Fruit fly (Drosophila melanogaster) whole organism, embryonic: ENCODE measurements around the gene dpr20.

Experiments used
- Abd-B ChIP-seq: fragments of 200-800 bp; sonication (Bioruptor generic); optimal IDR thresholded peaks from 2 replicates; lab custom pipeline; 2018; ENCODE audit warnings: missing biosample characterization, mild to moderate bottlenecking, missing genetic modification characterization, moderate library complexity
- Atf6 ChIP-seq: fragments of 200-800 bp; sonication (Bioruptor generic); IDR thresholded peaks from 2 replicates; pipeline ENCODE4 v1.3.6; 2022; ENCODE audit warnings: missing biosample characterization, missing genetic modification characterization
- Bgb ChIP-seq: fragments of 200-800 bp; sonication (Bioruptor generic); IDR thresholded peaks from 2 replicates; pipeline ENCODE4 v1.3.6; 2022; ENCODE audit warnings: missing biosample characterization, missing genetic modification characterization; ENCODE audit not compliant: partially characterized antibody
- BtbVII ChIP-seq: fragments of 200-800 bp; sonication (Bioruptor generic); optimal IDR thresholded peaks from 3 replicates; lab custom pipeline; 2017; ENCODE audit warnings: missing biosample characterization, mild to moderate bottlenecking, missing genetic modification characterization
- CG11696 ChIP-seq: fragments of 200-800 bp; sonication (Bioruptor generic); IDR thresholded peaks from 2 replicates; pipeline ENCODE4 v1.3.6; 2022; ENCODE audit warnings: missing biosample characterization, missing genetic modification characterization
- CG11723 ChIP-seq: fragments of 200-800 bp; sonication (Bioruptor generic); optimal IDR thresholded peaks from 2 replicates; lab custom pipeline; 2017; ENCODE audit warnings: missing biosample characterization, mild to moderate bottlenecking, missing genetic modification characterization
- CG12299 ChIP-seq: fragments of 200-800 bp; sonication (Bioruptor generic); optimal IDR thresholded peaks from 2 replicates; lab custom pipeline; 2018; ENCODE audit warnings: missing biosample characterization, mild to moderate bottlenecking, missing genetic modification characterization
- CG13287 ChIP-seq: fragments of 200-800 bp; sonication (Bioruptor generic); IDR thresholded peaks from 2 replicates; pipeline ENCODE4 v1.3.6; 2022; ENCODE audit warnings: missing biosample characterization, missing genetic modification characterization; ENCODE audit not compliant: partially characterized antibody
- CG14860 ChIP-seq: fragments of 200-800 bp; sonication (Bioruptor generic); IDR thresholded peaks from 3 replicates; pipeline ENCODE4 v1.3.6; 2022; ENCODE audit warnings: missing biosample characterization, missing genetic modification characterization; ENCODE audit not compliant: partially characterized antibody
- CG17802 ChIP-seq: fragments of 200-800 bp; sonication (Bioruptor generic); optimal IDR thresholded peaks from 2 replicates; lab custom pipeline; 2018; ENCODE audit warnings: missing biosample characterization, mild to moderate bottlenecking, missing genetic modification characterization, moderate library complexity
- CG17829 ChIP-seq: fragments of 200-800 bp; optimal IDR thresholded peaks from 2 replicates; lab custom pipeline; 2019; ENCODE audit warnings: missing biosample characterization, mild to moderate bottlenecking, missing genetic modification characterization, moderate library complexity
- CG18764 ChIP-seq: fragments of 200-800 bp; sonication (Bioruptor generic); optimal IDR thresholded peaks from 3 replicates; lab custom pipeline; 2016; ENCODE audit warnings: missing biosample characterization, missing genetic modification characterization
- CG32772 ChIP-seq: fragments of 200-800 bp; sonication (Bioruptor generic); IDR thresholded peaks from 2 replicates; pipeline ENCODE4 v1.3.6; 2022; ENCODE audit warnings: missing biosample characterization, missing genetic modification characterization
- CG3281 ChIP-seq: fragments of 200-800 bp; sonication (Bioruptor generic); optimal IDR thresholded peaks from 3 replicates; lab custom pipeline; 2017; ENCODE audit warnings: missing biosample characterization, mild to moderate bottlenecking, missing genetic modification characterization
- CG34376 ChIP-seq: fragments of 200-800 bp; sonication (Bioruptor generic); optimal IDR thresholded peaks from 2 replicates; lab custom pipeline; 2018; ENCODE audit warnings: missing biosample characterization, mild to moderate bottlenecking, missing genetic modification characterization
- CG8089 ChIP-seq: fragments of 200-800 bp; sonication (Bioruptor generic); optimal IDR thresholded peaks from 3 replicates; lab custom pipeline; 2016; ENCODE audit warnings: missing biosample characterization, missing genetic modification characterization
- CG8924 ChIP-seq: fragments of 200-800 bp; optimal IDR thresholded peaks from 3 replicates; lab custom pipeline; 2019; ENCODE audit warnings: missing biosample characterization, mild to moderate bottlenecking, missing genetic modification characterization, moderate library complexity
- CG9797 ChIP-seq: fragments of 200-800 bp; sonication (Bioruptor generic); optimal IDR thresholded peaks from 3 replicates; lab custom pipeline; 2018; ENCODE audit warnings: missing biosample characterization, mild to moderate bottlenecking, missing genetic modification characterization
- CTCF ChIP-seq: fragments of 200-800 bp; sonication (Bioruptor generic); optimal IDR thresholded peaks from 2 replicates; lab custom pipeline; 2017; ENCODE audit warnings: missing biosample characterization, mild to moderate bottlenecking, missing genetic modification characterization, moderate library complexity
- Camta ChIP-seq: fragments of 200-800 bp; sonication (Bioruptor generic); optimal IDR thresholded peaks from 2 replicates; lab custom pipeline; 2016; ENCODE audit warnings: missing biosample characterization, missing genetic modification characterization
- CkIIα-i1 ChIP-seq: fragments of 200-800 bp; sonication (Bioruptor generic); IDR thresholded peaks from 2 replicates; pipeline ENCODE4 v1.3.6; 2022; ENCODE audit warnings: missing biosample characterization, missing genetic modification characterization
- Elba2 ChIP-seq: fragments of 200-800 bp; sonication (Bioruptor generic); optimal IDR thresholded peaks from 3 replicates; lab custom pipeline; 2016; ENCODE audit warnings: missing biosample characterization, missing genetic modification characterization
- Gsc ChIP-seq: fragments of 200-800 bp; sonication (Bioruptor generic); IDR thresholded peaks from 2 replicates; pipeline ENCODE4 v1.3.6; 2022; ENCODE audit warnings: missing biosample characterization, missing genetic modification characterization
- HLH54F ChIP-seq: fragments of 200-800 bp; sonication (Bioruptor generic); optimal IDR thresholded peaks from 3 replicates; lab custom pipeline; 2016; ENCODE audit warnings: missing biosample characterization, missing genetic modification characterization
- HLHmδ ChIP-seq: fragments of 200-800 bp; sonication (Bioruptor generic); optimal IDR thresholded peaks from 2 replicates; lab custom pipeline; 2018; ENCODE audit warnings: missing biosample characterization, mild to moderate bottlenecking, missing genetic modification characterization, moderate library complexity
- Optix ChIP-seq: fragments of 200-800 bp; sonication (Bioruptor generic); IDR thresholded peaks from 3 replicates; pipeline ENCODE4 v1.3.6; 2022; ENCODE audit warnings: missing biosample characterization, missing genetic modification characterization
- Tbp ChIP-seq: fragments of >200 bp; optimal IDR thresholded peaks from 2 replicates; lab custom pipeline; 2018; ENCODE audit warnings: missing biosample characterization, missing genetic modification characterization
- Vsx1 ChIP-seq: fragments of 200-800 bp; sonication (Bioruptor generic); optimal IDR thresholded peaks from 2 replicates; lab custom pipeline; 2017; ENCODE audit warnings: missing biosample characterization, mild to moderate bottlenecking, missing genetic modification characterization, missing genetic modification reagents
- ash1 ChIP-seq: fragments of 200-800 bp; sonication (Bioruptor generic); optimal IDR thresholded peaks from 2 replicates; lab custom pipeline; 2018; ENCODE audit warnings: missing biosample characterization, mild to moderate bottlenecking, missing genetic modification characterization
- az2 ChIP-seq: fragments of 200-800 bp; sonication (Bioruptor generic); optimal IDR thresholded peaks from 3 replicates; lab custom pipeline; 2016; ENCODE audit warnings: missing biosample characterization, missing genetic modification characterization
- bigmax ChIP-seq: fragments of 200-800 bp; sonication (Bioruptor generic); optimal IDR thresholded peaks from 2 replicates; lab custom pipeline; 2018; ENCODE audit warnings: missing biosample characterization, mild to moderate bottlenecking, missing genetic modification characterization
- croc ChIP-seq: fragments of 200-800 bp; sonication (Bioruptor generic); conservative IDR thresholded peaks from 3 replicates; pipeline ENCODE4 v1.3.6; 2022; ENCODE audit warnings: missing biosample characterization, missing genetic modification characterization
- dysf ChIP-seq: fragments of 200-800 bp; sonication (Bioruptor generic); IDR thresholded peaks from 3 replicates; pipeline ENCODE4 v1.3.6; 2022; ENCODE audit warnings: missing biosample characterization, missing genetic modification characterization
- hkb ChIP-seq, 2 experiments: fragments of 200-800 bp in 1 of 2; fragments of >200 bp in 1 of 2; sonication (Bioruptor generic) in 1 of 2; IDR thresholded peaks in 1 of 2; optimal IDR thresholded peaks in 1 of 2; 2 replicates each; pipeline versions ENCODE4 v1.3.6 to Lab custom; 2017 to 2022; ENCODE audit warnings: missing biosample characterization in 1 of 2, missing genetic modification characterization in 1 of 2
- inv ChIP-seq: fragments of 200-800 bp; sonication (Bioruptor generic); IDR thresholded peaks from 2 replicates; pipeline ENCODE4 v1.3.6; 2022; ENCODE audit warnings: missing biosample characterization, missing genetic modification characterization; ENCODE audit not compliant: partially characterized antibody
- maf-S ChIP-seq: fragments of 200-800 bp; sonication (Bioruptor generic); optimal IDR thresholded peaks from 2 replicates; lab custom pipeline; 2016; ENCODE audit warnings: missing biosample characterization, missing genetic modification characterization
- nau ChIP-seq: fragments of 200-800 bp; sonication (Bioruptor generic); optimal IDR thresholded peaks from 3 replicates; lab custom pipeline; 2017; ENCODE audit warnings: missing biosample characterization, mild to moderate bottlenecking, missing genetic modification characterization, missing genetic modification reagents
- sens-2 ChIP-seq: fragments of 200-800 bp; sonication (Bioruptor generic); IDR thresholded peaks from 2 replicates; pipeline ENCODE4 v1.3.6; 2022; ENCODE audit warnings: missing biosample characterization, missing genetic modification characterization
- shn ChIP-seq: fragments of 200-800 bp; sonication (Bioruptor generic); optimal IDR thresholded peaks from 3 replicates; lab custom pipeline; 2016; ENCODE audit warnings: missing biosample characterization, missing genetic modification characterization
- slou ChIP-seq: fragments of 200-800 bp; sonication (Bioruptor generic); optimal IDR thresholded peaks from 3 replicates; lab custom pipeline; 2016; ENCODE audit warnings: missing biosample characterization, missing genetic modification characterization
- sob ChIP-seq: fragments of 200-800 bp; sonication (Bioruptor generic); IDR thresholded peaks from 2 replicates; pipeline ENCODE4 v1.3.6; 2022; ENCODE audit warnings: missing biosample characterization, missing genetic modification characterization
- sug ChIP-seq: fragments of 200-800 bp; optimal IDR thresholded peaks from 2 replicates; lab custom pipeline; 2019; ENCODE audit warnings: missing biosample characterization, mild to moderate bottlenecking, missing genetic modification characterization, moderate library complexity
- tap ChIP-seq: fragments of 200-800 bp; optimal IDR thresholded peaks from 3 replicates; lab custom pipeline; 2019; ENCODE audit warnings: missing biosample characterization, mild to moderate bottlenecking, missing genetic modification characterization, moderate library complexity
- tna ChIP-seq: fragments of 200-800 bp; sonication (Bioruptor generic); IDR thresholded peaks from 2 replicates; pipeline ENCODE4 v1.3.6; 2022; ENCODE audit warnings: missing biosample characterization, missing genetic modification characterization; ENCODE audit not compliant: partially characterized antibody
- ttk ChIP-seq: fragments of 200-800 bp; sonication (Bioruptor generic); IDR thresholded peaks from 2 replicates; pipeline ENCODE4 v2.1.2; 2022; ENCODE audit warnings: missing biosample characterization, missing genetic modification characterization
- tup ChIP-seq: fragments of 200-800 bp; sonication (Bioruptor generic); optimal IDR thresholded peaks from 2 replicates; lab custom pipeline; 2016; ENCODE audit warnings: missing biosample characterization, mild to moderate bottlenecking, missing genetic modification characterization, moderate library complexity
- twi ChIP-seq: fragments of 200-800 bp; optimal IDR thresholded peaks from 2 replicates; lab custom pipeline; 2019; ENCODE audit warnings: missing biosample characterization, mild to moderate bottlenecking, missing genetic modification characterization, moderate library complexity
- unc-4 ChIP-seq: fragments of 200-800 bp; sonication (Bioruptor generic); IDR thresholded peaks from 2 replicates; pipeline ENCODE4 v1.3.6; 2022; ENCODE audit warnings: missing biosample characterization, missing genetic modification characterization; ENCODE audit not compliant: partially characterized antibody
- usp ChIP-seq: fragments of >200 bp; optimal IDR thresholded peaks from 2 replicates; lab custom pipeline; 2017; ENCODE audit warnings: missing biosample characterization, missing genetic modification characterization
- vvl ChIP-seq: fragments of 200-800 bp; sonication (Bioruptor generic); IDR thresholded peaks from 2 replicates; pipeline ENCODE4 v1.3.6; 2022; ENCODE audit warnings: missing biosample characterization, missing genetic modification characterization

The dpr20 gene

dm6 chr3L:805642-806218, 51.3 kb downstream of the dpr20 start (continued):
- TF ChIP-seq twi (tag; lab: Kevin White, UChicago): no peak
- TF ChIP-seq CG34376 (GFP tag; lab: Kevin White, UChicago): no peak
- no peak for TF ChIP-seq hkb (optimal IDR thresholded peaks at IDR 0.05; lab: Kevin White, UChicago)
- peak; percentile 71 for TF ChIP-seq hkb (GFP tag; IDR thresholded peaks at IDR 0.05; lab: Robert Waterston, UW)
- no peak for TF ChIP-seq CG11723 (GFP tag; lab: Kevin White, UChicago)
- no peak for TF ChIP-seq CkIIα-i1 (GFP tag; lab: Robert Waterston, UW)
- peak; percentile 51 for TF ChIP-seq CG3281 (GFP tag; lab: Kevin White, UChicago)
- no peak for TF ChIP-seq CG17802 (tag; lab: Kevin White, UChicago)
- TF ChIP-seq tup (GFP tag; lab: Kevin White, UChicago): no peak
- no peak for TF ChIP-seq CG12299 (tag; lab: Kevin White, UChicago)
- no peak for TF ChIP-seq Elba2 (GFP tag; lab: Kevin White, UChicago)
- peak; percentile 59 for TF ChIP-seq CG17829 (tag; lab: Kevin White, UChicago)
- TF ChIP-seq HLHmδ (GFP tag; lab: Kevin White, UChicago): no peak
- TF ChIP-seq CG14860 (GFP tag; lab: Robert Waterston, UW): no peak
- TF ChIP-seq maf-S (GFP tag; lab: Kevin White, UChicago): no peak
- peak; percentile 42; the same call in 1 of the 2 replicates for TF ChIP-seq ttk (GFP tag; lab: Robert Waterston, UW)
- no peak for TF ChIP-seq HLH54F (GFP tag; lab: Kevin White, UChicago)
- TF ChIP-seq sug (tag; lab: Kevin White, UChicago): no peak
- TF ChIP-seq Camta (GFP tag; lab: Kevin White, UChicago): peak; percentile 6
- peak; percentile 87 for TF ChIP-seq vvl (GFP tag; lab: Robert Waterston, UW)
- TF ChIP-seq Vsx1 (GFP tag; lab: Kevin White, UChicago): peak; percentile 25
- peak; percentile 46; the same call in 2 of the 3 replicates for TF ChIP-seq dysf (GFP tag; lab: Robert Waterston, UW)
- TF ChIP-seq sob (GFP tag; lab: Robert Waterston, UW): peak; percentile 57; the same call in 1 of the 2 replicates
- no peak for TF ChIP-seq slou (GFP tag; lab: Kevin White, UChicago)
- TF ChIP-seq Abd-B (GFP tag; lab: Kevin White, UChicago): peak; percentile 10
- no peak for TF ChIP-seq bigmax (GFP tag; lab: Kevin White, UChicago)
- peak; percentile 38; the same call in 1 of the 2 replicates for TF ChIP-seq sens-2 (GFP tag; lab: Robert Waterston, UW)
- no peak for TF ChIP-seq Tbp (GFP tag; lab: Kevin White, UChicago)
- TF ChIP-seq CG8924 (tag; lab: Kevin White, UChicago): peak; percentile 55
- TF ChIP-seq CG18764 (GFP tag; lab: Kevin White, UChicago): peak; percentile 36
- TF ChIP-seq BtbVII (GFP tag; lab: Kevin White, UChicago): peak; percentile 38
- no peak for TF ChIP-seq Gsc (GFP tag; lab: Robert Waterston, UW)
- TF ChIP-seq shn: no peak
- no peak for TF ChIP-seq usp (GFP tag; lab: Kevin White, UChicago)
- peak; percentile 38 for TF ChIP-seq tap (tag; lab: Kevin White, UChicago)
- TF ChIP-seq Atf6 (GFP tag; lab: Robert Waterston, UW): no peak; the same call in 1 of the 2 replicates
- no peak for TF ChIP-seq unc-4 (GFP tag; lab: Robert Waterston, UW)
- no peak for TF ChIP-seq tna (GFP tag; lab: Robert Waterston, UW)
- no peak for TF ChIP-seq inv (GFP tag; lab: Robert Waterston, UW)
- TF ChIP-seq CG11696 (GFP tag; lab: Robert Waterston, UW): 0 out of 2 replicates have a peak, but pooled peaks have one; percentile 14
- TF ChIP-seq CG9797 (GFP tag; lab: Kevin White, UChicago): no peak
- peak; percentile 55 for TF ChIP-seq CG32772 (GFP tag; lab: Robert Waterston, UW)
- no peak for TF ChIP-seq Optix (GFP tag; lab: Robert Waterston, UW)
- TF ChIP-seq croc (GFP tag; lab: Robert Waterston, UW): peak; percentile 32; the same call in 1 of the 3 replicates
- TF ChIP-seq CG13287 (GFP tag; lab: Robert Waterston, UW): no peak
- peak; percentile 59 for TF ChIP-seq az2
- no peak for TF ChIP-seq ash1 (GFP tag; lab: Kevin White, UChicago)
- TF ChIP-seq CTCF (GFP tag; lab: Kevin White, UChicago): no peak
- TF ChIP-seq Bgb: no peak
- peak; percentile 40 for TF ChIP-seq nau (GFP tag; lab: Kevin White, UChicago)
- TF ChIP-seq CG8089: peak; percentile 49
